Worm (Caenorhabditis elegans) whole organism, midembryonic: ENCODE data around the gene C46F9.6.

Experiments used
- T22C8.4 ChIP-seq: fragments of 200-800 bp; sonication (Bioruptor generic); IDR thresholded peaks from 2 replicates; pipeline ENCODE4 v1.3.6; 2022; ENCODE audit warnings: missing genetic modification characterization, missing compliant biosample characterization
- cog-1 ChIP-seq: sonication (generic microtip); optimal IDR thresholded peaks from 2 replicates; lab custom pipeline; 2016; ENCODE audit warnings: missing genetic modification characterization, missing compliant biosample characterization
- flt-1 ChIP-seq: fragments of 200-800 bp; sonication (Bioruptor generic); IDR thresholded peaks from 2 replicates; pipeline ENCODE4 v1.3.6; 2022; ENCODE audit warnings: missing genetic modification characterization, missing compliant biosample characterization
- klf-2 ChIP-seq: fragments of 200-800 bp; sonication (Bioruptor generic); conservative IDR thresholded peaks from 2 replicates; pipeline ENCODE4 v1.3.6; 2022; ENCODE audit warnings: missing genetic modification reagents, missing genetic modification characterization, missing compliant biosample characterization
- med-1 ChIP-seq: sonication (generic microtip); optimal IDR thresholded peaks from 2 replicates; lab custom pipeline; 2017; ENCODE audit warnings: missing genetic modification characterization, mild to moderate bottlenecking, missing compliant biosample characterization, antibody characterized with exemption, missing genetic modification reagents; ENCODE audit not compliant: insufficient read depth
- ref-1 ChIP-seq: fragments of 200-800 bp; sonication (Bioruptor generic); conservative IDR thresholded peaks from 2 replicates; pipeline ENCODE4 v1.3.6; 2022; ENCODE audit warnings: missing genetic modification reagents, missing genetic modification characterization, missing compliant biosample characterization
- tab-1 ChIP-seq: fragments of 200-800 bp; sonication (Bioruptor generic); IDR thresholded peaks from 2 replicates; pipeline ENCODE4 v1.3.6; 2022; ENCODE audit warnings: missing genetic modification characterization, missing compliant biosample characterization
- ztf-23 ChIP-seq: fragments of 200-800 bp; sonication (Bioruptor generic); IDR thresholded peaks from 2 replicates; pipeline ENCODE4 v1.3.6; 2022; ENCODE audit warnings: missing genetic modification reagents, missing genetic modification characterization, missing compliant biosample characterization
- ztf-29 ChIP-seq: fragments of 200-800 bp; sonication (Bioruptor generic); IDR thresholded peaks from 2 replicates; pipeline ENCODE4 v1.3.6; 2022; ENCODE audit warnings: missing genetic modification reagents, missing genetic modification characterization, missing compliant biosample characterization

C46F9.6 gene

DNA sequence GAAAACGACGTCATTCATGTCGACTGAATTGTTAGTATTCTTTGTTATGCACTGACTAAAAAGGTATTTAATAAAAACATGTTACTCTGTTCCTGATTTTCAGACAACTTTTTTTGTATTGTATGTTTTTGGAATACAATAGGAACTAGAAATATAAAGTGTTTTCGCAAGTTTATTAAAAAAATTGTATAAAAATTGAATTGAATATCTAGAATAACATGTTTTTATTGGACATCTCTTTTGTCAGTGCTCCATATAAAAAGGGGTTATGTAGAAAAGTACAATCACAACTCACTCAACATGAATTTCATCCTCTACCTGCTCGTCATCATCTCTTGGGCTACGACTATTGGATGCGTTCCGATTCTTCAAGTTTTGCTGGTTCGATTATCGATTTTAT lies 2.8 kb upstream of the C46F9.6 start, which contains the start of gene C46F9.5:
C46F9.5 (plus strand) TSS at position 301 of the 400 bp plus-strand sequence.
- no peak for TF ChIP-seq tab-1 (GFP tag; lab: Robert Waterston, UW)
- no peak for TF ChIP-seq cog-1
- no peak for TF ChIP-seq ref-1 (GFP tag; lab: Robert Waterston, UW)
- no peak for TF ChIP-seq flt-1
- no peak for TF ChIP-seq klf-2 (GFP tag; lab: Robert Waterston, UW)
- no peak for TF ChIP-seq ztf-29 (GFP tag; lab: Robert Waterston, UW)
- TF ChIP-seq T22C8.4 (GFP tag; lab: Robert Waterston, UW) = no peak
- no peak for TF ChIP-seq med-1
- TF ChIP-seq ztf-23 (GFP tag; lab: Robert Waterston, UW) = no peak

DNA sequence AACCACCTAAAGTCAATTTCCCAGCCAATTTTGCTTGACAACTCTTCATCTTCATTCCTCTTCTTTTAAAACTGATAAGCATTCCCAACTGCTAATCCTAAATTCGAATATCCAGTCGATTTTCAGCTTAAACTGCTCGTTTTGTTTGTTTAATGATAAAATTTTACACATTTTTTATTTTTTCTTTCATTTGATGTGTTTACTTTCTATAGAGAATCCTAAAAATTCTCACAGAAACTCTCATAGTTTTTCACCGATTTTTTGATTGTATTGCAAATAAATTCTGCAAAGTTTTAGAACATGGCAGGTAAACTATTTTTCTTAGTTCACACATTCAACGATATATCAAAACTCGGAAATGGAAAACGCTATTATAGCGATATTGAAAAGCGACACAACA lies 2.3 kb upstream of the C46F9.6 start, which contains the start of gene math-25:
math-25 (plus strand) TSS at position 301 of the 400 bp plus-strand sequence.
- TF ChIP-seq T22C8.4 (GFP tag; lab: Robert Waterston, UW) (no peak), cog-1 (no peak), med-1 (no peak), klf-2 (GFP tag; lab: Robert Waterston, UW) (no peak), flt-1 (no peak), tab-1 (GFP tag; lab: Robert Waterston, UW) (no peak), ztf-23 (GFP tag; lab: Robert Waterston, UW) (no peak), ref-1 (GFP tag; lab: Robert Waterston, UW) (no peak), ztf-29 (GFP tag; lab: Robert Waterston, UW) (no peak)

DNA sequence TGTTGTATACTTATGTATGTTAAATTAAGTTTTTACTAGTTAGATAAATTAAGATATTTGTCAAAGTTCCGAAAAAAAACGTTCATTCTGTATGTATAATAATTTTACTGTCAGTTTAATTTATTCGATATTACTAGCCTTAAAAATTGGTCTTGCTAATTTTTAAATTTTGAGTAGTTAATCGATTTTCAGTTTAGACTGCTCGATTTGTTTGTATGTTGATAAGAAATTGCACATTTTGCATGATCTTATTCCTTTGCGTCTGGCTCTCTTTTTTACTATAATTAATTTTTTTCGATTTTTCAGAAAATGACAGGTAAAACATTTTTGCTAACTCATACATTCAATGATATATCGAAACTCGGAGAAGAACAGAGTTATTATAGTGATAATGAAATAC lies 1.9 kb downstream of the C46F9.6 start, which contains the start of gene math-24:
math-24 (plus strand) TSS at position 301 of the 400 bp plus-strand sequence.
- no peak for TF ChIP-seq tab-1 (GFP tag; lab: Robert Waterston, UW)
- no peak for TF ChIP-seq ztf-23 (GFP tag; lab: Robert Waterston, UW)
- no peak for TF ChIP-seq med-1
- no peak for TF ChIP-seq ref-1 (GFP tag; lab: Robert Waterston, UW)
- no peak for TF ChIP-seq flt-1

DNA sequence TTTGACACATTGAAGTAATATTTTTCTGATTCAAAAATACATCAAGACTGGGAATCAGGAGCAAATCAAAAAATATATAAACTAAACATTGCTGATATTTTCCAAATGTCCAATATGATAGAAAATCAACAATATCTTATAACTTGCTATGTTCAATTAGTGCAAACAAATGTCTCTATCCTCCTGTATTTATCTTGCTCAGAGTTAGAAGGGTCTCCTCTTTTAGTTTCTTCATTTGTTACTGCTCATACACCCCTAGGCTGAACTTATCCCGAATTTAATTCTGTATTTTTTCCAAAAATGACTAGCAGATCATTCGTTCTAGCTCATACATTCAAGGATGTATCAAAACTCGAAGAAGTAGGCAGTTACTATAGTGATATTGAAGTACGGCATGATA lies 3.9 kb downstream of the C46F9.6 start, which contains the start of gene math-23:
math-23 (plus strand) TSS at position 301 of the 400 bp plus-strand sequence.
- TF ChIP-seq flt-1 = no peak
- no peak for TF ChIP-seq ref-1 (GFP tag; lab: Robert Waterston, UW)
- no peak for TF ChIP-seq T22C8.4 (GFP tag; lab: Robert Waterston, UW)
- TF ChIP-seq ztf-29 (GFP tag; lab: Robert Waterston, UW) = no peak
- no peak for TF ChIP-seq klf-2 (GFP tag; lab: Robert Waterston, UW)
- TF ChIP-seq med-1 = no peak
- TF ChIP-seq tab-1 (GFP tag; lab: Robert Waterston, UW) = no peak
- TF ChIP-seq ztf-23 (GFP tag; lab: Robert Waterston, UW) = no peak
- TF ChIP-seq cog-1 = no peak

DNA sequence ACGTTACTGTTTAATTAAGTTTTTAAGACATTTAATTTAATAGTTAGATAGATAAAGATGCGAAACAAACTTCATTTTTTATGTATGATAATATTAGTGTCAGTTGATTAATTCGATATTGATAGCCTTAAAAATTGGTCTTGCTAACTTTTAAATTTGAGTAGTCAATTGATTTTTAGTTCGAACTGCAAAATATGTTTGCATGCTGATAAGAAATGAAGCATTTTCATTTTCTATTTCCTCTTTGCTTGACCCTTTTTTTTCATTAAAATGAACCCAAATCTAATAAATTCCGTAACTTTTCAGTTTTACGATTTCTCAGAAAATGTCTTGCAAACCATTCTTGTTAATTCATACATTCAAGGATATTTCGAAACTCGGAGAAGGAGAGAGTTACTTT lies 7.1 kb downstream of the C46F9.6 start, which contains the start of gene math-22:
math-22 (plus strand) TSS at position 301 of the 400 bp plus-strand sequence.
- TF ChIP-seq ztf-29 (GFP tag; lab: Robert Waterston, UW) (no peak), ref-1 (GFP tag; lab: Robert Waterston, UW) (no peak), klf-2 (GFP tag; lab: Robert Waterston, UW) (no peak), tab-1 (GFP tag; lab: Robert Waterston, UW) (no peak), flt-1 (no peak), ztf-23 (GFP tag; lab: Robert Waterston, UW) (no peak), med-1 (no peak), cog-1 (no peak), T22C8.4 (GFP tag; lab: Robert Waterston, UW) (no peak)

DNA sequence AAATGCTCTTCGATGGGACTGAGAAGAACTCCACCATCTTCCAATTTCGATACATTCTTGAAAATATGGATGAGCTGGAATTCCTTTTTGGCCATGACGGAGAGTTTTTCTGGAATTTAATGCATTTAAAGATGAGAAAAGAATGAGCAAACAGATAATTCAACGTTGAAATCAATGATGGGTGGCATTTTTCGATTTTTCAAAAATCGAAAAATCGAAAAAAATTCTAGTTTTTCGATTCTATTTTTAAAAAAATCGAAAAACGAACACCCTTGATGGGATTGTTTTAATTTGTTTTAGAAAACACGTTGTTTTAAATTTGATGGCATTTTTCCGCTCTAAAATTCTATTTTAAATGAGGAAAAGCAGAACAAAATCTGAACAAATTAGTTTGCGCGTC lies 14.7 kb downstream of the C46F9.6 start, which contains the start of gene math-31:
math-31 (minus strand) TSS at position 101 of the 400 bp plus-strand sequence.
- no peak for TF ChIP-seq ref-1 (GFP tag; lab: Robert Waterston, UW)
- no peak for TF ChIP-seq ztf-29 (GFP tag; lab: Robert Waterston, UW)
- no peak for TF ChIP-seq T22C8.4 (GFP tag; lab: Robert Waterston, UW)
- no peak for TF ChIP-seq tab-1 (GFP tag; lab: Robert Waterston, UW)
- no peak for TF ChIP-seq klf-2 (GFP tag; lab: Robert Waterston, UW)
- no peak for TF ChIP-seq ztf-23 (GFP tag; lab: Robert Waterston, UW)
- no peak for TF ChIP-seq med-1
- TF ChIP-seq flt-1 = no peak
- no peak for TF ChIP-seq cog-1

DNA sequence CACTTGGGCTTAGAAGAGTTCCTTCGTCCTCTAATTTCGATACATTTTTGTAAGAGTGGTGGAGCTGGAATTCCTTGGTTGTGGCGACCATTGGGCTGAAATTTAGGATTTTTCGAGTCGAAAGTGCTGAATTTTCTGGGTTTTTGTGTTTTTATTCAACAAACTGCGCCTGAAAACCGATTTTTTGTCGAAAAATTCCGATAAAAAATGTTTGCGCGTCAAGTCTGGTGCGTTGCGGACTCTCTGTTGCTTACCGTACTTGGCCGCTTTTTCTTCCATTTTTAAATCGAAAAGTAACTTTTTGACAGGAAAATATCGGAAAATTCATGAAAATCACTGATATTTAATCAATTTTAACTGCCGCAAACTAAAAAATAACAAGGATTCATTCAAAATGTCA lies 19.8 kb downstream of the C46F9.6 start, which contains the start of gene bath-4:
bath-4 (minus strand) TSS at position 101 of the 400 bp plus-strand sequence.
- TF ChIP-seq flt-1 = no peak
- TF ChIP-seq ref-1 (GFP tag; lab: Robert Waterston, UW) = no peak
- no peak for TF ChIP-seq ztf-23 (GFP tag; lab: Robert Waterston, UW)
- TF ChIP-seq med-1 = no peak

DNA sequence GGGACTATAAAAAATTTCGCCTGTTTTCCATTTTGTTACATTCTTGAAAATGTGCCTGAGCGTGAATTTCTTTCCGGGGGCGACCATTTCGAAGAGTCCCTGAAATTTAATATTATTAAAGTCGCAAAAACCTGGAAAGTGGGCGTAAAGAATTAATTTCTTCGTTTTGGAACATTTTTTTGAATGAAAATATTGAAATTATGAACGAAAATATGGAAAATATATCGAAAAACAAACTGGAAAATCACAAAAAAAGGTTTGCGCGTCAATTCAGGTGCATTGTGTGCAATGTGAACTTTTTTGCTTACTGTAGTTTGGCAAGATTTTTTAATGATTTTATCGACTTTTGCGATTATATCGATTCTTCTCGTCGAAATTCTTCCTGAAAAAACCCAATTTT lies 23.0 kb downstream of the C46F9.6 start, which contains the start of gene bath-7:
bath-7 (minus strand) TSS at position 101 of the 400 bp plus-strand sequence.
- TF ChIP-seq cog-1 (no peak), flt-1 (no peak), ref-1 (GFP tag; lab: Robert Waterston, UW) (no peak), tab-1 (GFP tag; lab: Robert Waterston, UW) (no peak), T22C8.4 (GFP tag; lab: Robert Waterston, UW) (no peak), ztf-29 (GFP tag; lab: Robert Waterston, UW) (no peak), med-1 (no peak), ztf-23 (GFP tag; lab: Robert Waterston, UW) (no peak), klf-2 (GFP tag; lab: Robert Waterston, UW) (no peak)

DNA sequence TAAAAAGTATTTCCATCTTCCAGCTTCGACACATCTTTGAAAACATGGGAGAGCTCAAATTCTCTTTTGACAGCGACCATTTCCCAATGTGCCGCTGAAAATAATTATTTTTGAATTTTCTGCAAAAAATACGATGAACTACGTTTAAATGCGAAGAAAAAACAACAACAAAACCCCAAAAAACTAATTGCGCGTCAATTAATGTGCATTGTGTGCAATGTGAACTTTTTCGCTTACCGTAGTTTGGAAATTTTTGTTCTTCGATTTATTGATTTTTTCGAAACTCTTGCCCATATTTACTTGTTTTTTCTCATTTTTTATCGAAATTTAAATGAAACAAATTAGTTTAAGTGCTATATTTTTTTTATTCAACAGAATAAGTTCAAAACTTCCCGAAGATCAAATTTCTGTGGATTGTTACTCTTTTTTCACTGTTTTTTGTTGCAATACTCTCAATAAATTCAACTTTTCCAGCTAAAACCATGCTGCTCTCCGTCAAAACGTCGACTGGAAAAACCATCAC lies 24.7 kb downstream of the C46F9.6 start, which contains the start of the genes bath-2 and F52C6.4:
bath-2 (minus strand) TSS at position 101 of the 523 bp plus-strand sequence.
F52C6.4 (plus strand) TSS at position 473 of the 523 bp plus-strand sequence.
- no peak for TF ChIP-seq klf-2 (GFP tag; lab: Robert Waterston, UW)
- no peak for TF ChIP-seq ztf-23 (GFP tag; lab: Robert Waterston, UW)
- no peak for TF ChIP-seq ztf-29 (GFP tag; lab: Robert Waterston, UW)
- no peak for TF ChIP-seq med-1
- TF ChIP-seq tab-1 (GFP tag; lab: Robert Waterston, UW) = no peak
- no peak for TF ChIP-seq T22C8.4 (GFP tag; lab: Robert Waterston, UW)
- TF ChIP-seq ref-1 (GFP tag; lab: Robert Waterston, UW) = no peak
- TF ChIP-seq flt-1 = no peak
- TF ChIP-seq cog-1 = no peak
